Fruit fly (Drosophila melanogaster): ENCODE results near the gene brv2.

Gene brv2

dm6 chr3L:17386612-17387382 lies 42.3 kb upstream of the brv2 start:
- TF ChIP-seq Pdp1 (GFP tag; optimal IDR thresholded peaks at IDR 0.05): peak in 1 of 2 experiments; percentile 84
- no peak for TF ChIP-seq CG15479 (GFP tag; optimal IDR thresholded peaks at IDR 0.05)
- TF ChIP-seq crp (GFP tag; optimal IDR thresholded peaks at IDR 0.05): no peak
- peak; percentile 65 for TF ChIP-seq CG13894 (tag; optimal IDR thresholded peaks at IDR 0.05)
- peak; percentile 61 for TF ChIP-seq CG12769 (tag; optimal IDR thresholded peaks at IDR 0.05)
- TF ChIP-seq chinmo (GFP tag; IDR thresholded peaks at IDR 0.05; ENCODE audit: partially characterized antibody): peak; percentile 79; the same call in 1 of the 4 replicates
- no peak for TF ChIP-seq CG13775 (GFP tag; optimal IDR thresholded peaks at IDR 0.05)
- peak; percentile 61 for TF ChIP-seq abd-A (tag; optimal IDR thresholded peaks at IDR 0.05)
- peak; percentile 89 for TF ChIP-seq vvl (GFP tag; IDR thresholded peaks at IDR 0.05)
- TF ChIP-seq CG32532 (GFP tag; IDR thresholded peaks at IDR 0.05): 0 out of 2 replicates have a peak, but pooled peaks have one; percentile 5
- no peak for TF ChIP-seq org-1 (GFP tag; optimal IDR thresholded peaks at IDR 0.05)
- TF ChIP-seq btn (GFP tag; optimal IDR thresholded peaks at IDR 0.05): no peak
- peak in 1 of 2 experiments; percentile 59 for TF ChIP-seq Hr78 (GFP tag; optimal IDR thresholded peaks at IDR 0.05)
- no peak for TF ChIP-seq hb (GFP tag; IDR thresholded peaks at IDR 0.05; ENCODE audit: partially characterized antibody)
- TF ChIP-seq sna (GFP tag; IDR thresholded peaks at IDR 0.05; ENCODE audit: partially characterized antibody): no peak
- TF ChIP-seq Abd-B (GFP tag; optimal IDR thresholded peaks at IDR 0.05): no peak
- peak; percentile 2 for TF ChIP-seq ftz-f1 (GFP tag; optimal IDR thresholded peaks at IDR 0.05)
- TF ChIP-seq Nf-YC (tag; optimal IDR thresholded peaks at IDR 0.05): no peak
- peak; percentile 26 for TF ChIP-seq oc (tag; optimal IDR thresholded peaks at IDR 0.05)
- no peak for TF ChIP-seq CG30403 (GFP tag; optimal IDR thresholded peaks at IDR 0.05)
- TF ChIP-seq CG1602 (GFP tag; optimal IDR thresholded peaks at IDR 0.05): no peak
- TF ChIP-seq CG5953 (GFP tag; IDR thresholded peaks at IDR 0.05): no peak
- TF ChIP-seq Awh (GFP tag; IDR thresholded peaks at IDR 0.05): peak; percentile 28; the same call in 1 of the 2 replicates
- peak in 1 of 2 experiments; percentile 28 for TF ChIP-seq Eip74EF (GFP tag; optimal IDR thresholded peaks at IDR 0.05)
- no peak for TF ChIP-seq gce (GFP tag; IDR thresholded peaks at IDR 0.05)

dm6 chr3L:17383714-17384113 lies 39.2 kb upstream of the brv2 start:
- peak; percentile 33 for TF ChIP-seq Med (GFP tag)
- no peak for TF ChIP-seq unpg (GFP tag; optimal IDR thresholded peaks at IDR 0.05)
- peak; percentile 65 for TF ChIP-seq CTCF (GFP tag; optimal IDR thresholded peaks at IDR 0.05)
- no peak for TF ChIP-seq exex (tag; optimal IDR thresholded peaks at IDR 0.05)
- TF ChIP-seq gcm (GFP tag; optimal IDR thresholded peaks at IDR 0.05): no peak
- 0 out of 3 replicates have a peak, but pooled peaks have one; percentile 42 for TF ChIP-seq Dbx (GFP tag; IDR thresholded peaks at IDR 0.05)
- TF ChIP-seq CG17612 (GFP tag; IDR thresholded peaks at IDR 0.05): no peak
- no peak for TF ChIP-seq Sry-δ (GFP tag; optimal IDR thresholded peaks at IDR 0.05)
- 0 out of 3 replicates have a peak, but pooled peaks have one; percentile 13 for TF ChIP-seq H15 (GFP tag; IDR thresholded peaks at IDR 0.05)
- 0 out of 3 replicates have a peak, but pooled peaks have one; percentile 15 for TF ChIP-seq CG6791 (GFP tag; IDR thresholded peaks at IDR 0.05; ENCODE audit: partially characterized antibody)
- TF ChIP-seq CG11085 (GFP tag; IDR thresholded peaks at IDR 0.05): no peak
- TF ChIP-seq CG6813 (GFP tag; optimal IDR thresholded peaks at IDR 0.05): no peak
